Worm (Caenorhabditis elegans): ENCODE measurements around the gene miga-1.

DNA sequence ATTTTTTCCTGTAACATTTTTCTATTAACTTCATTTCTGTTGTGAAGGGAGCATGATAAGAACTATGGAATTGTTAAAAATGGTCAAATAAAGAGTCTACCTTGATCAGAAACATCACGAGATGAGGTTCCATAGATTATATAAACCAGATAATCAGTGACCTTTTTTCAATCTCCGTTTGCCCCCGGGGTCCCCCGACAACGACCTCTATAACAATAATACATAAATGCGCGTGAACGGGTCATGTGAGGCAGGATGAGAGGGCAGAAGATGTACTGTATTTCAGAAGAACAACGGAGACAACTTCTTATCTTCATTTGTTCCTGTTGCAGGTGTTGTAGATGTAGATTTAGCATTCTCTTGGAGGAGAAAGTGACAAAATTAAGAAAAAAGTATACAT lies 48.8 kb downstream of the miga-1 start:
- TF ChIP-seq aly-1 (tag; optimal IDR thresholded peaks at IDR 0.05) (no peak), ets-7 (tag; optimal IDR thresholded peaks at IDR 0.05) (no peak), ceh-13 (GFP tag; optimal IDR thresholded peaks at IDR 0.05) (no peak), ama-1 (optimal IDR thresholded peaks at IDR 0.05) (no peak), pes-1 (GFP tag; IDR thresholded peaks at IDR 0.05) (no peak), ceh-36 (tag; optimal IDR thresholded peaks at IDR 0.05) (no peak), hnd-1 (tag; optimal IDR thresholded peaks at IDR 0.05) (no peak), F13C5.2 (tag; optimal IDR thresholded peaks at IDR 0.05) (no peak), tbx-37 (GFP tag; conservative IDR thresholded peaks at IDR 0.05) (no peak), flt-1 (GFP tag; IDR thresholded peaks at IDR 0.05) (no peak), hmbx-1 (tag; optimal IDR thresholded peaks at IDR 0.05) (no peak), sea-1 (GFP tag; conservative IDR thresholded peaks at IDR 0.05) (no peak)

All from whole organism, early embryonic.